Fruit fly (Drosophila melanogaster) Kc167 (cell line): ENCODE measurements around the gene Wdr92.

Experiments used
- Myc ChIP-seq: fragments of >200 bp; optimal IDR thresholded peaks from 2 replicates; lab custom pipeline; 2017; ENCODE audit warnings: missing external identifiers
- h ChIP-seq: fragments of >200 bp; optimal IDR thresholded peaks from 3 replicates; lab custom pipeline; 2018; ENCODE audit warnings: missing external identifiers
- insv ChIP-seq: fragments of >200 bp; optimal IDR thresholded peaks from 3 replicates; lab custom pipeline; 2018; ENCODE audit warnings: missing external identifiers
- psq ChIP-seq: fragments of >200 bp; optimal IDR thresholded peaks from 2 replicates; lab custom pipeline; 2017; ENCODE audit warnings: missing external identifiers
- ttk ChIP-seq: sonication (Bioruptor generic); optimal IDR thresholded peaks from 2 replicates; lab custom pipeline; 2017; ENCODE audit warnings: missing external identifiers

- TF ChIP-seq ttk (lab: Kevin White, UChicago) (no peak), h (lab: Kevin White, UChicago) (no peak), psq (lab: Kevin White, UChicago) (no peak), Myc (no peak), insv (lab: Kevin White, UChicago) (no peak)
Measured at dm6 chr3L:17956369-17957007, 48.5 kb downstream of the Wdr92 start.
